Fruit fly (Drosophila melanogaster) whole organism: Measurements from ENCODE around the gene Mst98Cb.
A peak's percentile ranks its signal among the peaks of the same experiment; 100 is the strongest.

ENCODE experiments used
- CG8478 ChIP-seq: fragments of >200 bp; optimal IDR thresholded peaks from 2 replicates; lab custom pipeline; 2018; ENCODE audit warnings: inconsistent platforms
- Dll ChIP-seq: fragments of >200 bp; optimal IDR thresholded peaks from 2 replicates; lab custom pipeline; 2017
- EcR ChIP-seq, 2 experiments: fragments of >200 bp; optimal IDR thresholded peaks; 2 replicates each; lab custom pipeline; 2017; ENCODE audit warnings: missing biosample characterization in 2 of 2, missing genetic modification characterization in 2 of 2, missing genetic modification reagents in 2 of 2
- pan ChIP-seq: fragments of >200 bp; optimal IDR thresholded peaks from 2 replicates; lab custom pipeline; 2017
- psq ChIP-seq: fragments of >200 bp; optimal IDR thresholded peaks from 2 replicates; lab custom pipeline; 2017
- usp ChIP-seq: fragments of >200 bp; optimal IDR thresholded peaks from 2 replicates; lab custom pipeline; 2017; ENCODE audit warnings: missing biosample characterization, missing genetic modification characterization, mixed read lengths

Gene Mst98Cb

DNA sequence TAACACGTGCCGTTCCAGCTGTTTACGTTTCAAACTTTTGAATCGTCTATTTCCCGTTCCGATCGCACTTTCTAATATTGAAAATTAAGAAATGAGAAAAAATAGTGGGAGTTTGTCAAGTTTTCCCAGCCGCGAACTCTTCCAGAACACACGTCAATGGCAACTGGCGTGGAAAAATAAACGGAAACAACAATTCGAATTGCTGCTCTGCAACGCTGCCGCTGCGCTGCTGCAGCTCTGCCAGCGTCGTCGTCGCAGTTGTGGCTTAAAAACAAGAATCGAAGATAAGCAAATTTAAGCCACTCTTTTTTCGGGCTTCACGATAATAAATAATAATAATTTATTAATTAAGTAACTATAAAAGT is 38.5 kb downstream of the Mst98Cb start:
- TF ChIP-seq psq (lab: Kevin White, UChicago): no peak

DNA sequence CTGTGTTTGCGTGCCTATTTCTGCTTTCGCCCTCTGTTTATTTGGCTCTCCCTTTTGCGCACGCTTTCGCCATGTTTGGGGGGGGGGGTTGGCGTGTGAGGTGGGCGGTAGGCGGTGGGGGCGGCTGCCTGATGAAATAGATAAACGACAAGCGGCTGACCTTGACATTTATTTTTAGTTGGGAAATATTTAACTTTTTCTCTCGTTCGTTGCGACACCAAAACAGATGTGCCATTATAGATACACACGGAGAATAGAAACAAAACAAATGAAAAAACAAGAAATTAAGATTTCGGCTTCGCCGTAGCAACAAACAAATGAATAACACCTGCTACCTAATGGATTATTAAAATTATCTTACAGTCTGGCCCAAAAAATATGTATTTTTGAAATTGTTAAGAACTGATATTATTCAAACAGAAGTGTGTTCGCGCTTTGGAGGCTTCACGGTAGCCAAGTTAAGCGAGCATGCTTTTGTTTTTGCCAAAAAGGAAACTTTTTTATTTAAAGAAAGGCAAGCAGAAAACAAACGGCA is 39.6 kb downstream of the Mst98Cb start:
- TF ChIP-seq CG8478: no peak
- TF ChIP-seq Dll (lab: Kevin White, UChicago): no peak
- no peak for TF ChIP-seq psq (lab: Kevin White, UChicago)
- no peak for TF ChIP-seq usp (GFP tag; lab: Kevin White, UChicago)
- TF ChIP-seq EcR (GFP tag; optimal IDR thresholded peaks at IDR 0.05; lab: Kevin White, UChicago): no peak
- TF ChIP-seq pan: no peak

DNA sequence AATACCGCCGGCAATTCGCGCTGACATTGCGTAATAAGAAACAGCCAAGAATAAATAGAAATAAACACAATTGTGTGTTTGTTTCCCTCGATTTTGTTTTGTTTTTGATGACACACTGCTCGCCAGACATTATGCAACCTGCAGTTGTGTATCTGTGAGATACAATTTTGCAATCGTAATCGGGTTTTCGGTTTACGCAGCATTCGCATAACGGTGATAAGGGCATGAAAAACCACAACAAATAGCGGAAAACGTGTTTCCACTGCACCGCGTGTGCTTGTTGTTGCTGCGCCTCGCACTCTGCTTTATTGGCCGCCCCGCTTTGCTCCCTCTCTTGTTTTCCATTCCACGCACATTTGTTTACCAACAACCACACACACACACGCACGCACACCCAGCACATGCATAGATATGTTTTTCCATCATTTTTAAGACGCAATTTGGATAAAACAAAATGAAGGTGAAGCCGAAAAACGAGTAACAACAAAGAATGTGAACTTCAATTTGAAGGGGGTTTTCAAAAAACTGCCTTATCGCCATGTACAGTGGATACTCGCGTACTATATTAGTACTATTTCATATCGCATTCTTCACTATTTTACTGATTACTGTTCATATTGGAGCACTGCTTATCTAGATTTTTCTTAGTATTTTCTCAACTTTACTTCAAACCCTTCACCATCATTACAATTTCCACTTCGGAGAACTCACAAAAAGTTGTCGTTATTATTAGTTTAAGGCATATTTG is 40.2 kb downstream of the Mst98Cb start:
- TF ChIP-seq CG8478: no peak

DNA sequence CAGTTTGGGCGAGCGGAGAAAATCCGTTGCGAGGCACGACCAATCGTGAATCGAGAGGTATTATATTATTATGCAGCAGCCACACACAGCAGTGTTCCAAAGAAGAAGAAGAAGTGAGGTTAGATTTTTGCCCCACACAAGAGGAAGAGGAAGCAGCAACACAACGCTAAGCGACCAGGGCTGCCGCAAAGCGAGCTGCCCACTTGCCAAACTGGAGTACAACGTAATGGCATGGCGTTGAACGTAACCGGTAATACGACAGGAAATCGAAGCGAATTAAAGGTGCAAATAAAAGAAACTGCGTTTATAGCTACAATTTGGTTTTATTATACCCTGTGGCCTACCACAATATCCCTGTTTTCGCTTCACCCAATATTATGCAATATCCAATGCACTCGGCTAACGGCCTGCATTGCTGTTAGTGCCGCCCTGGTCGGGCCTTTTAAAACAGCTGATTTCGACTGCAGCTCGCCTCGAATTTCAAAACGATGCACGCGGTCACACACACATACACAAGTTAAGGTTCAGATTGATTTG is 42.9 kb downstream of the Mst98Cb start:
- no peak for TF ChIP-seq usp (GFP tag; lab: Kevin White, UChicago)
- TF ChIP-seq EcR (GFP tag; optimal IDR thresholded peaks at IDR 0.05; lab: Kevin White, UChicago): no peak
- TF ChIP-seq psq (lab: Kevin White, UChicago): no peak
- no peak for TF ChIP-seq CG8478
- no peak for TF ChIP-seq pan
- TF ChIP-seq Dll (lab: Kevin White, UChicago): no peak

DNA sequence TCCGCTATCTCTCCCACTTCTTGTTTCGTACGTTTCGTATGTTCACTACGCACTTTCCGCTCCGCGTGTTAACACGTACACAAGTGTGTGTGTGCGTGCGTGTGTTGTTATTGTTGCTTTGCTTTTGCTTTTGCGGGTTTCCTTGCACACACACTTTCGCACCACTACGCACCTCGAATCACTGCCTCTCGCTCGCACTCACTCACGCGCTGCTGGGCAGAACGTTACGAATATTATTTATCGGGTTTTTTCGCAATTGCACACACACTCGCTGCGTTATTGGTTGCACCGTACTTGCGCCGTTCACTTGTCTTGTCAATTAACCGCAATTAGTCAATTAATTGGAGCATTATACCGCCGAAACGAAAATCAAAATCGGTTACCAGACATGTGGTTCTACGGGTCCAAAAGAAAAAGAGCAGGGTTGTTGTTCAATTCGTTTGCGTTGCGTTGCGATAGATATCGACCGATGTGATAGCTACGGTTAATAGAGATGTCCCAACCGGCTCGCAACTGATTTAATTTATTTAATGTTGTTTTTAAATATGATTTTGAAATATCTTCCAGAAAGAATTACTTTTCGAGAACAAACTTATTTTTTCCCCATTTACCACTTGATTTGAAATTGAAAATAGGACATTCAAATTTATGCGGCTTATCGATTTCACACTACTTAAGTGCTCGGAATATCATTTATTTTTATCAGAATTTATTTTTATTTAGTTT is 43.6 kb downstream of the Mst98Cb start, which contains the start of gene larp:
Gene larp (minus strand): TSS at position 395 of the 726 bp plus-strand sequence.
- TF ChIP-seq pan (no peak), usp (GFP tag; lab: Kevin White, UChicago) (no peak), CG8478 (peak; percentile 13)

DNA sequence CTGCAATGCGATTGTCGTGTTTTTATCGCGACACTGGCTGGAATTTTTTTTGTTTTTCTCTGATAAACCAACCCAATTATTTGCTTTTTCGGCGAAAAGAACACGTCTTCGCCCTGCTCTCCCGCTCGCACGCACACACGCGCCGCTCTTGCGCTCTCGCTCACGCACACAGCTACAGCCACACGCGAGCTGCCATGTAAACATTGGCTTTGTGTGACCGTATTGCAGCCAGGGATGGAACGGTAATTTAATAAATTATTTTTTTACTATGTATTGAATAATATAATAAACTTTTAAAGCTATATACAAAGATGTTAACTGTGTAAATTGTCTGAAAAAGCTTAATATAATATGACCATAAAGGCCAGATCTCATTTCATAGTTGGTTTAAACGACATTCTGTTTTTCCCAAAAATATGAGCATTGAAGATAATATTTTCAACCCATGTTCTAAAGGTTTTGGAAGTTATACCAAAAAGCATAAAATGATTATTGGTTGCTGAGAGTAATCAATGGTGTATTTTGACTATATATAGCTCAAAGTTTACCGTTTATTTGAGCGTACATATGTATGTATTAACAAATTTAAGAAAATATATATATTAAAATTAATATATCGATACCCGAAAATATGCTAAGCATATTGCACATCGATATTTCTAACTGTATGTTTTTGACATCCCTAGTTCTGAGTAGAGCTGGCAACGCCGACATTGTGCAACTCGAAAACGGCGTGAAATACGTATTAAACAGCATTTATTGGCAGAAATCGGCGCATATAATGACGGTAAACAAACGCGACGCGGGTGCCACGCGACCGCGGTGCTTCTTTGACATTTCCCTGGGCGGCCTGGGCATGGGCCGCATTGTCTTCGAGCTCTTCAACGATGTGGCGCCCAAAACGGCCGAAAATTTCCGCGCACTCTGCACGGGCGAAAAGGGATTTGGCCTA is 47.3 kb downstream of the Mst98Cb start, which contains the start of the genes Gfat2 and Moca-cyp:
Gene Gfat2 (minus strand): TSS at position 112 of the 952 bp plus-strand sequence.
Gene Moca-cyp (plus strand): TSS at position 681 of the 952 bp plus-strand sequence.
- no peak for TF ChIP-seq pan
- peak; percentile 86 for TF ChIP-seq Dll (lab: Kevin White, UChicago)
- TF ChIP-seq CG8478: peak; percentile 25

DNA sequence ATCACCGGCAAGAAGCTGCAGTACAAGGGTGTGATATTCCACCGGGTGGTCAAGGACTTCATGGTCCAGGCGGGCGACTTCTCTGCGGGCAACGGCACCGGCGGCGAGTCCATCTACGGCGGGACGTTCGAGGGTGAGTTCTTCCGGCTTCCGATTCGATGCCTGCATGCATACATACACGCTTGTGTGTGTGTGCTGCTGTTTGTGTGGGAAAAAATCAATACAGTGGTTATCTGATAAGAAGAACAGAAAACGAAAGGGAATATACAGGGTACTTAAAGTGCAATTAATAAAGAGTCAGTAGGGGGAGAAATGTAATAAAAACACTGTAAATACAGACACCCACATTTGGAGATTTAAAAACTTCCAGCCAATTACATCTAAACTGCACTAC is 48.0 kb downstream of the Mst98Cb start:
- no peak for TF ChIP-seq usp (GFP tag; lab: Kevin White, UChicago)
- no peak for TF ChIP-seq psq (lab: Kevin White, UChicago)
